Fruit fly (Drosophila melanogaster) S2 (cell line): ENCODE results near the gene Pcif1.

ENCODE experiments used
- CG8478 ChIP-seq: fragments of >200 bp; optimal IDR thresholded peaks from 2 replicates; lab custom pipeline; 2018
- CTCF ChIP-seq, 2 experiments: fragments of >200 bp; optimal IDR thresholded peaks; 2 replicates each; lab custom pipeline; 2018

dm6 chr3L:20733530-20734257 lies 52.3 kb downstream of the Pcif1 start:
- TF ChIP-seq CG8478 (lab: Kevin White, UChicago) (no peak), CTCF (optimal IDR thresholded peaks at IDR 0.05; lab: Kevin White, UChicago) (no peak)
